Worm (Caenorhabditis elegans) whole organism, mixed stage, embryonic: ENCODE measurements around the gene F26C11.4.

Source experiments
- M03D4.4 ChIP-seq: sonication (generic microtip); optimal IDR thresholded peaks from 2 replicates; lab custom pipeline; 2017; ENCODE audit warnings: mild to moderate bottlenecking, missing genetic modification characterization, missing compliant biosample characterization
- blmp-1 ChIP-seq: fragments of 150-350 bp; optimal IDR thresholded peaks from 2 replicates; lab custom pipeline; 2014; ENCODE audit warnings: missing biosample characterization, missing genetic modification characterization
- elt-3 ChIP-seq: fragments of 150-350 bp; optimal IDR thresholded peaks from 2 replicates; lab custom pipeline; 2014; ENCODE audit warnings: missing biosample characterization, missing genetic modification characterization
- lin-13 ChIP-seq: fragments of 150-350 bp; optimal IDR thresholded peaks from 2 replicates; lab custom pipeline; 2014; ENCODE audit warnings: missing biosample characterization, missing genetic modification characterization
- nhr-28 ChIP-seq: fragments of 150-350 bp; optimal IDR thresholded peaks from 2 replicates; lab custom pipeline; 2014; ENCODE audit warnings: missing biosample characterization, missing genetic modification characterization
- nhr-76 ChIP-seq: sonication (generic microtip); optimal IDR thresholded peaks from 2 replicates; lab custom pipeline; 2017; ENCODE audit warnings: missing biosample characterization, missing genetic modification characterization
- pha-4 ChIP-seq: fragments of 150-350 bp; optimal IDR thresholded peaks from 2 replicates; lab custom pipeline; 2018; ENCODE audit warnings: missing biosample characterization, missing genetic modification reagents, missing genetic modification characterization
- snpc-4 ChIP-seq: fragments of 150-350 bp; optimal IDR thresholded peaks from 2 replicates; lab custom pipeline; 2014; ENCODE audit warnings: missing biosample characterization, missing genetic modification characterization
- unc-62 ChIP-seq: fragments of 150-350 bp; optimal IDR thresholded peaks from 2 replicates; lab custom pipeline; 2014; ENCODE audit warnings: missing biosample characterization, missing genetic modification reagents, missing genetic modification characterization
- zip-8 ChIP-seq: fragments of 150-350 bp; optimal IDR thresholded peaks from 2 replicates; lab custom pipeline; 2014; ENCODE audit warnings: missing biosample characterization, missing genetic modification characterization

- no peak for TF ChIP-seq elt-3 (tag; lab: Kevin White, UChicago)
- TF ChIP-seq zip-8 = no peak
- no peak for TF ChIP-seq snpc-4 (tag; lab: Kevin White, UChicago)
- no peak for TF ChIP-seq nhr-76 (tag; lab: Kevin White, UChicago)
- no peak for TF ChIP-seq unc-62 (GFP tag; lab: Kevin White, UChicago)
- no peak for TF ChIP-seq pha-4
- no peak for TF ChIP-seq blmp-1 (tag; lab: Kevin White, UChicago)
- no peak for TF ChIP-seq lin-13 (tag; lab: Kevin White, UChicago)
- TF ChIP-seq M03D4.4 (tag; lab: Kevin White, UChicago) = no peak
- TF ChIP-seq nhr-28 (tag; lab: Kevin White, UChicago) = no peak
Measured at ce11 chrII:9874508-9875229, 41.4 kb downstream of the F26C11.4 start, which contains the start of the genes chil-2 and ctsa-3.2.
